Fruit fly (Drosophila melanogaster): ENCODE data around the gene Cpr65Ax2.

- no peak for TF ChIP-seq Hnf4 (GFP tag; optimal IDR thresholded peaks at IDR 0.05)
- TF ChIP-seq psq (GFP tag; optimal IDR thresholded peaks at IDR 0.05), result no peak
- TF ChIP-seq dsf (GFP tag; optimal IDR thresholded peaks at IDR 0.05; ENCODE audit: borderline replicate concordance), result no peak
These were observed 25.3 kb downstream of the Cpr65Ax2 start for dm6 chr3L:6125409-6125689.
